Fruit fly (Drosophila melanogaster) whole organism, embryonic: ENCODE measurements around the gene Faa.
A peak's percentile ranks its signal among the peaks of the same experiment; 100 is the strongest.

Experiments used
- Abd-B ChIP-seq: fragments of 200-800 bp; sonication (Bioruptor generic); optimal IDR thresholded peaks from 2 replicates; lab custom pipeline; 2018; ENCODE audit warnings: missing biosample characterization, mild to moderate bottlenecking, missing genetic modification characterization, moderate library complexity
- CG10959 ChIP-seq: fragments of 200-800 bp; sonication (Bioruptor generic); IDR thresholded peaks from 2 replicates; pipeline ENCODE4 v1.3.6; 2022; ENCODE audit warnings: missing biosample characterization, missing genetic modification characterization
- CG11723 ChIP-seq: fragments of 200-800 bp; sonication (Bioruptor generic); optimal IDR thresholded peaks from 2 replicates; lab custom pipeline; 2017; ENCODE audit warnings: missing biosample characterization, mild to moderate bottlenecking, missing genetic modification characterization
- CG13123 ChIP-seq: fragments of 200-800 bp; sonication (Bioruptor generic); optimal IDR thresholded peaks from 2 replicates; lab custom pipeline; 2016; ENCODE audit warnings: missing biosample characterization, missing genetic modification characterization
- CG13296 ChIP-seq: fragments of 200-800 bp; sonication (Bioruptor generic); optimal IDR thresholded peaks from 3 replicates; lab custom pipeline; 2018; ENCODE audit warnings: missing biosample characterization, mild to moderate bottlenecking, missing genetic modification characterization
- CG13894 ChIP-seq: fragments of 200-800 bp; sonication (Bioruptor generic); optimal IDR thresholded peaks from 3 replicates; lab custom pipeline; 2018; ENCODE audit warnings: missing biosample characterization, mild to moderate bottlenecking, missing genetic modification characterization, moderate library complexity
- CG14441 ChIP-seq: fragments of 200-800 bp; sonication (Bioruptor generic); IDR thresholded peaks from 2 replicates; pipeline ENCODE4 v1.3.6; 2022; ENCODE audit warnings: missing biosample characterization, missing genetic modification characterization
- CG16813 ChIP-seq: fragments of 200-800 bp; sonication (Bioruptor generic); IDR thresholded peaks from 3 replicates; pipeline ENCODE4 v1.3.6; 2022; ENCODE audit warnings: missing biosample characterization, missing genetic modification characterization; ENCODE audit not compliant: partially characterized antibody
- CG17802 ChIP-seq: fragments of 200-800 bp; sonication (Bioruptor generic); optimal IDR thresholded peaks from 2 replicates; lab custom pipeline; 2018; ENCODE audit warnings: missing biosample characterization, mild to moderate bottlenecking, missing genetic modification characterization, moderate library complexity
- CG1792 ChIP-seq: fragments of 200-800 bp; sonication (Bioruptor generic); optimal IDR thresholded peaks from 2 replicates; lab custom pipeline; 2016; ENCODE audit warnings: missing biosample characterization, missing genetic modification characterization
- CG4424 ChIP-seq: fragments of 200-800 bp; sonication (Bioruptor generic); optimal IDR thresholded peaks from 3 replicates; lab custom pipeline; 2016; ENCODE audit warnings: missing biosample characterization, missing genetic modification characterization
- CG6765 ChIP-seq: fragments of 200-800 bp; sonication (Bioruptor generic); optimal IDR thresholded peaks from 3 replicates; lab custom pipeline; 2017; ENCODE audit warnings: missing biosample characterization, mild to moderate bottlenecking, missing genetic modification characterization
- CG6791 ChIP-seq: fragments of 200-800 bp; sonication (Bioruptor generic); IDR thresholded peaks from 3 replicates; pipeline ENCODE4 v1.3.6; 2022; ENCODE audit warnings: missing biosample characterization, missing genetic modification characterization; ENCODE audit not compliant: partially characterized antibody
- CG6854 ChIP-seq: fragments of 200-800 bp; sonication (Bioruptor generic); optimal IDR thresholded peaks from 3 replicates; lab custom pipeline; 2017; ENCODE audit warnings: missing biosample characterization, mild to moderate bottlenecking, missing genetic modification characterization
- CG8388 ChIP-seq: fragments of 200-800 bp; sonication (Bioruptor generic); optimal IDR thresholded peaks from 2 replicates; lab custom pipeline; 2019; ENCODE audit warnings: missing biosample characterization, mild to moderate bottlenecking, missing genetic modification characterization, moderate library complexity
- CG8478 ChIP-seq: fragments of >200 bp; optimal IDR thresholded peaks from 2 replicates; lab custom pipeline; 2018
- CG9817 ChIP-seq: fragments of 200-800 bp; sonication (Bioruptor generic); optimal IDR thresholded peaks from 2 replicates; lab custom pipeline; 2018; ENCODE audit warnings: missing biosample characterization, mild to moderate bottlenecking, missing genetic modification characterization, moderate library complexity
- CrebB ChIP-seq: fragments of 200-800 bp; sonication (Bioruptor generic); optimal IDR thresholded peaks from 3 replicates; lab custom pipeline; 2018; ENCODE audit warnings: missing biosample characterization, mild to moderate bottlenecking, missing genetic modification characterization
- D19B ChIP-seq: fragments of 200-800 bp; sonication (Bioruptor generic); optimal IDR thresholded peaks from 2 replicates; lab custom pipeline; 2017; ENCODE audit warnings: missing biosample characterization, mild to moderate bottlenecking, missing genetic modification characterization
- HHEX ChIP-seq: fragments of 200-800 bp; sonication (Bioruptor generic); optimal IDR thresholded peaks from 3 replicates; lab custom pipeline; 2017; ENCODE audit warnings: missing biosample characterization, mild to moderate bottlenecking, missing genetic modification characterization, missing genetic modification reagents
- HLH4C ChIP-seq: fragments of 200-800 bp; sonication (Bioruptor generic); IDR thresholded peaks from 3 replicates; pipeline ENCODE4 v1.3.6; 2022; ENCODE audit warnings: missing biosample characterization, missing genetic modification characterization; ENCODE audit not compliant: partially characterized antibody
- Hr39 ChIP-seq: fragments of >200 bp; optimal IDR thresholded peaks from 2 replicates; lab custom pipeline; 2017
- Hr51 ChIP-seq, 2 experiments: fragments of 200-800 bp; sonication (Bioruptor generic); optimal IDR thresholded peaks; 2 replicates in 1 of 2; 3 replicates in 1 of 2; lab custom pipeline; 2016 to 2018; ENCODE audit warnings: missing biosample characterization in 2 of 2, missing genetic modification characterization in 2 of 2, mild to moderate bottlenecking in 1 of 2, moderate library complexity in 1 of 2
- MESR4 ChIP-seq: fragments of 200-800 bp; sonication (Bioruptor generic); optimal IDR thresholded peaks from 2 replicates; lab custom pipeline; 2018; ENCODE audit warnings: missing biosample characterization, mild to moderate bottlenecking, missing genetic modification characterization, moderate library complexity
- Mad ChIP-seq: fragments of 200-800 bp; sonication (Bioruptor generic); optimal IDR thresholded peaks from 2 replicates; lab custom pipeline; 2016; ENCODE audit warnings: missing biosample characterization, missing genetic modification characterization
- Meics ChIP-seq: fragments of 200-800 bp; sonication (Bioruptor generic); optimal IDR thresholded peaks from 2 replicates; lab custom pipeline; 2017; ENCODE audit warnings: missing biosample characterization, mild to moderate bottlenecking, missing genetic modification characterization
- Side ChIP-seq: fragments of 200-800 bp; sonication (Bioruptor generic); optimal IDR thresholded peaks from 2 replicates; lab custom pipeline; 2016; ENCODE audit warnings: missing biosample characterization, missing genetic modification characterization
- Sin3A ChIP-seq: fragments of >200 bp; optimal IDR thresholded peaks from 2 replicates; lab custom pipeline; 2018
- TFAM ChIP-seq: fragments of 200-800 bp; sonication (Bioruptor generic); optimal IDR thresholded peaks from 2 replicates; lab custom pipeline; 2017; ENCODE audit warnings: missing biosample characterization, missing genetic modification characterization, inconsistent platforms
- abd-A ChIP-seq: fragments of 200-800 bp; sonication (Bioruptor generic); optimal IDR thresholded peaks from 3 replicates; lab custom pipeline; 2019; ENCODE audit warnings: missing biosample characterization, mild to moderate bottlenecking, missing genetic modification characterization, moderate library complexity
- aop ChIP-seq: fragments of 200-800 bp; sonication (Bioruptor generic); IDR thresholded peaks from 2 replicates; pipeline ENCODE4 v1.3.6; 2022; ENCODE audit warnings: missing biosample characterization, missing genetic modification characterization
- ase ChIP-seq: fragments of 200-800 bp; sonication (Bioruptor generic); IDR thresholded peaks from 3 replicates; pipeline ENCODE4 v1.3.6; 2022; ENCODE audit warnings: missing biosample characterization, missing genetic modification characterization
- btn ChIP-seq: fragments of 200-800 bp; sonication (Bioruptor generic); optimal IDR thresholded peaks from 2 replicates; lab custom pipeline; 2016; ENCODE audit warnings: missing biosample characterization, missing genetic modification characterization
- da ChIP-seq: fragments of 200-800 bp; sonication (Bioruptor generic); optimal IDR thresholded peaks from 2 replicates; lab custom pipeline; 2016; ENCODE audit warnings: missing biosample characterization, missing genetic modification characterization
- dpn ChIP-seq, 2 experiments: fragments of 200-800 bp; sonication (Bioruptor generic); optimal IDR thresholded peaks; 3 replicates each; lab custom pipeline; 2016; ENCODE audit warnings: missing biosample characterization in 2 of 2, missing genetic modification characterization in 2 of 2
- ewg ChIP-seq: fragments of 200-800 bp; sonication (Bioruptor generic); optimal IDR thresholded peaks from 3 replicates; lab custom pipeline; 2017; ENCODE audit warnings: mild to moderate bottlenecking, missing biosample characterization, missing genetic modification reagents, missing genetic modification characterization
- exex ChIP-seq: fragments of 200-800 bp; sonication (Bioruptor generic); optimal IDR thresholded peaks from 4 replicates; lab custom pipeline; 2018; ENCODE audit warnings: missing biosample characterization, mild to moderate bottlenecking, missing genetic modification characterization, moderate library complexity
- her ChIP-seq: fragments of 200-800 bp; sonication (Bioruptor generic); optimal IDR thresholded peaks from 2 replicates; lab custom pipeline; 2016; ENCODE audit warnings: missing biosample characterization, missing genetic modification characterization
- ind ChIP-seq: fragments of 200-800 bp; sonication (Bioruptor generic); optimal IDR thresholded peaks from 3 replicates; lab custom pipeline; 2016; ENCODE audit warnings: missing biosample characterization, missing genetic modification characterization
- klu ChIP-seq: fragments of 200-800 bp; sonication (Bioruptor generic); IDR thresholded peaks from 2 replicates; pipeline ENCODE4 v1.3.6; 2022; ENCODE audit warnings: missing biosample characterization, missing genetic modification characterization
- lab ChIP-seq: fragments of 200-800 bp; sonication (Bioruptor generic); optimal IDR thresholded peaks from 3 replicates; lab custom pipeline; 2017; ENCODE audit warnings: missing biosample characterization, missing genetic modification characterization, mild to moderate bottlenecking, moderate library complexity, missing genetic modification reagents
- nerfin-1 ChIP-seq: fragments of 200-800 bp; sonication (Bioruptor generic); optimal IDR thresholded peaks from 3 replicates; lab custom pipeline; 2019; ENCODE audit warnings: missing biosample characterization, mild to moderate bottlenecking, missing genetic modification characterization, moderate library complexity
- psq ChIP-seq: fragments of 200-800 bp; sonication (Bioruptor generic); optimal IDR thresholded peaks from 2 replicates; lab custom pipeline; 2017; ENCODE audit warnings: missing biosample characterization, missing genetic modification characterization
- schlank ChIP-seq: fragments of 200-800 bp; sonication (Bioruptor generic); optimal IDR thresholded peaks from 2 replicates; lab custom pipeline; 2018; ENCODE audit warnings: missing biosample characterization, mild to moderate bottlenecking, missing genetic modification characterization
- seq ChIP-seq: fragments of 200-800 bp; sonication (Bioruptor generic); IDR thresholded peaks from 2 replicates; pipeline ENCODE4 v1.3.6; 2022; ENCODE audit warnings: missing biosample characterization, missing genetic modification characterization
- slbo ChIP-seq: fragments of 200-800 bp; sonication (Bioruptor generic); IDR thresholded peaks from 2 replicates; pipeline ENCODE4 v1.3.6; 2022; ENCODE audit warnings: missing biosample characterization, missing genetic modification characterization
- tna ChIP-seq: fragments of 200-800 bp; sonication (Bioruptor generic); IDR thresholded peaks from 2 replicates; pipeline ENCODE4 v1.3.6; 2022; ENCODE audit warnings: missing biosample characterization, missing genetic modification characterization; ENCODE audit not compliant: partially characterized antibody
- trh ChIP-seq: fragments of 200-800 bp; sonication (Bioruptor generic); optimal IDR thresholded peaks from 2 replicates; lab custom pipeline; 2016; ENCODE audit warnings: missing biosample characterization, missing genetic modification characterization
- vfl ChIP-seq: fragments of 200-800 bp; sonication (Bioruptor generic); optimal IDR thresholded peaks from 2 replicates; lab custom pipeline; 2016; ENCODE audit warnings: missing biosample characterization, missing genetic modification characterization
- vvl ChIP-seq: fragments of 200-800 bp; sonication (Bioruptor generic); IDR thresholded peaks from 2 replicates; pipeline ENCODE4 v1.3.6; 2022; ENCODE audit warnings: missing biosample characterization, missing genetic modification characterization

The Faa gene

DNA sequence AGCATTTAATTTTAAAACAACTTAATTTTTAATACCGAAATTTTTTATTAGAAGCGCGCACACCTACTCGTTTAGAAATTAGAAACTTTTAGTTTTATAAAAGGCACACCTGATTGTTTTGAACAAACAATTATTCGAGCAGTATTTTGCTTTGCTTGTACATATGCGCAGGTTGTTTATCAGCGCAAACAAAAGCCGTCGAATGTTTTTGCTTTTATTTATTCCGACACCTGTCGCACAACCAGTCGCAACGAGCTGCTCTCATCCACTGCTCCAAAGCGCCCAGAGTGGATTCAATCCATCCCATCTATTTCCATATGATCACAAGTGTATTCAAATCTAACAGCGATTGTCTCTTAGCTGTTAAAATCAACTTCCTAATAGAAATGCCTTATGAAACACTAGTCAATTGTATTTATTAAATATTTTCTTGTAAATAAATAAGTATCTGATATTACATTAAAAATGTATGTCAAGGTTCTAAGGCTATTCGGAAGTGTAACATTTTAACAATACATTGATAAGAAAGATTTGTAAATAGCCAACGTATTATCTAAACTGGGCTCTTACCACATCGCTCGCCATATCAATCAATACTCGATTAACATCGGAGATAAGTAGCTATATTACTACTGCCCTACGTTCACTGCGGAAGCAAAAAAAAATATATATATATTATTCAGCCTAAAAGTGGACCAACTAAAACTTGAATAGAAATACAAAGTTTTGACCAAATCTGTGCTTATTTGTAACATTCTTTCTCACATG, 47.8 kb downstream of the Faa start, which contains the start of gene CG11594 (continued):
- no peak for TF ChIP-seq CG4424
- TF ChIP-seq CG10959, result no peak
- no peak for TF ChIP-seq CG13123 (GFP tag; lab: Kevin White, UChicago)
- TF ChIP-seq HLH4C, result no peak
- peak; percentile 39 for TF ChIP-seq CG6765 (GFP tag; lab: Kevin White, UChicago)
- TF ChIP-seq vvl (GFP tag; lab: Robert Waterston, UW), result peak; percentile 36
- no peak for TF ChIP-seq tna (GFP tag; lab: Robert Waterston, UW)
- TF ChIP-seq klu (GFP tag; lab: Robert Waterston, UW), result no peak
- TF ChIP-seq aop (GFP tag; lab: Robert Waterston, UW), result no peak
- TF ChIP-seq Sin3A, result no peak
- TF ChIP-seq schlank (tag; lab: Kevin White, UChicago), result peak; percentile 44
- no peak for TF ChIP-seq Hr39 (lab: Kevin White, UChicago)
- no peak for TF ChIP-seq trh (GFP tag; lab: Kevin White, UChicago)
- no peak for TF ChIP-seq D19B (GFP tag; lab: Kevin White, UChicago)
- no peak for TF ChIP-seq Mad (GFP tag; lab: Kevin White, UChicago)
- TF ChIP-seq CG6791 (GFP tag; lab: Robert Waterston, UW), result no peak
- peak; percentile 56 for TF ChIP-seq HHEX (GFP tag; lab: Kevin White, UChicago)
- no peak for TF ChIP-seq CG16813
- no peak for TF ChIP-seq CrebB
- no peak for TF ChIP-seq vfl
- peak in 1 of 2 experiments; percentile 51 for TF ChIP-seq dpn (GFP tag; optimal IDR thresholded peaks at IDR 0.05; lab: Kevin White, UChicago)
- TF ChIP-seq CG17802, result no peak
- TF ChIP-seq CG13296, result peak; percentile 49
- TF ChIP-seq MESR4, result no peak
- TF ChIP-seq Meics (GFP tag; lab: Kevin White, UChicago), result peak; percentile 50
- TF ChIP-seq CG8478 (lab: Kevin White, UChicago), result no peak
- no peak for TF ChIP-seq da (GFP tag; lab: Kevin White, UChicago)
- peak; percentile 76 for TF ChIP-seq lab
- TF ChIP-seq nerfin-1 (tag; lab: Kevin White, UChicago), result no peak
- TF ChIP-seq psq (GFP tag; lab: Kevin White, UChicago), result no peak
- no peak for TF ChIP-seq TFAM
- peak; percentile 47; the same call in 1 of the 2 replicates for TF ChIP-seq CG14441 (GFP tag; lab: Robert Waterston, UW)
- no peak for TF ChIP-seq Side (GFP tag; lab: Kevin White, UChicago)
- no peak for TF ChIP-seq ewg (GFP tag; lab: Kevin White, UChicago)
- peak; percentile 48 for TF ChIP-seq CG9817 (tag; lab: Kevin White, UChicago)
- no peak for TF ChIP-seq slbo (GFP tag; lab: Robert Waterston, UW)
- no peak for TF ChIP-seq btn (GFP tag; lab: Kevin White, UChicago)
- TF ChIP-seq CG8388 (GFP tag; lab: Kevin White, UChicago), result no peak
- TF ChIP-seq CG1792 (GFP tag; lab: Kevin White, UChicago), result no peak
- no peak for TF ChIP-seq ase (GFP tag; lab: Robert Waterston, UW)
- no peak for TF ChIP-seq ind
- no peak for TF ChIP-seq Hr51 (GFP tag; optimal IDR thresholded peaks at IDR 0.05; lab: Kevin White, UChicago)
- no peak for TF ChIP-seq Abd-B (GFP tag; lab: Kevin White, UChicago)
- TF ChIP-seq CG13894 (tag; lab: Kevin White, UChicago), result no peak
- TF ChIP-seq CG11723 (GFP tag; lab: Kevin White, UChicago), result peak; percentile 4
- no peak for TF ChIP-seq abd-A
- TF ChIP-seq CG6854, result peak; percentile 7
- TF ChIP-seq exex (tag; lab: Kevin White, UChicago), result peak; percentile 95
- TF ChIP-seq her, result no peak
- TF ChIP-seq seq, result no peak
